Worm (Caenorhabditis elegans) whole organism, L3 larva: Measurements from ENCODE around the gene F11D5.5.

ENCODE experiments used
- ama-1 ChIP-seq: fragments of 150-350 bp; optimal IDR thresholded peaks from 2 replicates; lab custom pipeline; 2018
- fkh-10 ChIP-seq: sonication (generic microtip); optimal IDR thresholded peaks from 2 replicates; lab custom pipeline; 2017; ENCODE audit warnings: missing biosample characterization, missing genetic modification reagents, missing genetic modification characterization
- skn-1 ChIP-seq: fragments of 150-350 bp; optimal IDR thresholded peaks from 2 replicates; lab custom pipeline; 2014; ENCODE audit warnings: missing biosample characterization, missing genetic modification characterization

DNA sequence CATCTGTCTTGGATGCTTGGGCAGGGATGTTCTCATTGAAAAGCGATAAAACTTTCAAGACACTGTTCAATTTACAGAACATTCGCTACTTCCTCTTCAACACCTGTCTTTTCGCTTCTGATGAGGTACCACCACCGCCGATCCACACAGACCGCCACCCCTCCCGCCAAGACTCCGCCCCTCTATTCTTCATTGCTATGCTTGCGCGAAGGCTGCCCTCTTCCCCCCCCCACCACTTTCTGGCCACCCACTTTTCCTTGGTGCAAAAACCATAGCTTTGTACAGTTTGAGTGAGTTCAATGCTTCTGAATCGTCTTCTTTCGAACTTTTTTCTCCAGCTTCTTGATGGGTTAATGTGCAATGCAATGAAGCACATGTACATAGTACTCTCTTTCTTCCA lies 12.1 kb downstream of the F11D5.5 start:
- TF ChIP-seq fkh-10, result no peak
- no peak for TF ChIP-seq ama-1
- no peak for TF ChIP-seq skn-1 (tag; lab: Kevin White, UChicago)
